Fruit fly (Drosophila melanogaster): ENCODE results near the gene Prosbeta4R2.

Gene Prosbeta4R2

dm6 chr2L:2647620-2648019, 7.6 kb upstream of the Prosbeta4R2 start, which contains the start of the genes CG9962 and CG43851 (continued):
- TF ChIP-seq Dip2 (GFP tag; IDR thresholded peaks at IDR 0.05) (no peak), CG8281 (tag; optimal IDR thresholded peaks at IDR 0.05) (no peak), Nf-YB (GFP tag; optimal IDR thresholded peaks at IDR 0.05) (no peak), CG30020 (tag; optimal IDR thresholded peaks at IDR 0.05) (no peak)

DNA sequence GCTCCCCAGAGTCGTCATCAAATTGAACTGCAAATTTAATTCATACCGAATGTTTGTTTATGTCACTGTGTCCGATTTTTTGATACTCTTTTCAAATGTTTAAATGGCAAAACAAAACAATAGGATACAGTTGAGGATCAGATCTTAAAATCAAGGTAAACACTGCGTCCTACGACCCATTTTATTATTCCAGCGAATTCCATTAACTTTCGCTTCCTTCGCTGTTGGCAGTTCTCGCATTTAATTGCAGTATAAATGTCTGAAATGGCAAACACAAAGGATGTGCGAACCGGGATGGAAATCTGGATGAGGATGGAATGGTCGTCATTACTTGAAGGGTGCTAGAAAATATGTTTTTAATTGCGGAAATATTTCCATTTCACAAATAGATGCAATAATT, 2.9 kb upstream of the Prosbeta4R2 start, which contains the start of gene CG33125:
TSS of gene CG33125 (minus strand) at position 101 of the 400 bp plus-strand sequence.
- no peak for TF ChIP-seq Hr78 (GFP tag; optimal IDR thresholded peaks at IDR 0.05)
- TF ChIP-seq emc (GFP tag; optimal IDR thresholded peaks at IDR 0.05), result no peak
- TF ChIP-seq ems (GFP tag; optimal IDR thresholded peaks at IDR 0.05), result no peak
- no peak for TF ChIP-seq CG10321 (GFP tag; IDR thresholded peaks at IDR 0.05)
- no peak for TF ChIP-seq Sry-δ (GFP tag; optimal IDR thresholded peaks at IDR 0.05)
- TF ChIP-seq Opbp (GFP tag; IDR thresholded peaks at IDR 0.05; ENCODE audit: partially characterized antibody), result no peak
- no peak for TF ChIP-seq da (GFP tag; optimal IDR thresholded peaks at IDR 0.05)
- TF ChIP-seq CG12391 (tag; optimal IDR thresholded peaks at IDR 0.05), result no peak
- no peak for TF ChIP-seq CG14441 (GFP tag; IDR thresholded peaks at IDR 0.05)
- TF ChIP-seq ase (GFP tag; IDR thresholded peaks at IDR 0.05), result no peak
- TF ChIP-seq CG1832 (GFP tag; optimal IDR thresholded peaks at IDR 0.05), result no peak
- no peak for TF ChIP-seq CG11398 (GFP tag; optimal IDR thresholded peaks at IDR 0.05)
- no peak for TF ChIP-seq org-1 (GFP tag; optimal IDR thresholded peaks at IDR 0.05)
- TF ChIP-seq btn (GFP tag; optimal IDR thresholded peaks at IDR 0.05), result no peak
- no peak for TF ChIP-seq tap (tag; optimal IDR thresholded peaks at IDR 0.05)
- no peak for TF ChIP-seq danr (GFP tag; IDR thresholded peaks at IDR 0.05)
- no peak for TF ChIP-seq CG2889 (GFP tag; IDR thresholded peaks at IDR 0.05)
- TF ChIP-seq CG3847 (GFP tag; IDR thresholded peaks at IDR 0.05), result no peak
- no peak for TF ChIP-seq CG7556 (GFP tag; optimal IDR thresholded peaks at IDR 0.05)
- TF ChIP-seq odd (GFP tag; optimal IDR thresholded peaks at IDR 0.05), result no peak

- no peak for TF ChIP-seq shn (GFP tag; optimal IDR thresholded peaks at IDR 0.05)
- TF ChIP-seq vnd (GFP tag; IDR thresholded peaks at IDR 0.05; ENCODE audit: partially characterized antibody), result no peak
- TF ChIP-seq klu (GFP tag; IDR thresholded peaks at IDR 0.05), result no peak
- TF ChIP-seq CG10321 (GFP tag; IDR thresholded peaks at IDR 0.05), result no peak
- TF ChIP-seq CG10959 (GFP tag; IDR thresholded peaks at IDR 0.05), result no peak
Measured at dm6 chr2L:2652746-2653145, 2.4 kb upstream of the Prosbeta4R2 start, which contains the start of gene Prosbeta4R1. Gene Prosbeta4R1 (plus strand): TSS chr2L:2653046.

DNA sequence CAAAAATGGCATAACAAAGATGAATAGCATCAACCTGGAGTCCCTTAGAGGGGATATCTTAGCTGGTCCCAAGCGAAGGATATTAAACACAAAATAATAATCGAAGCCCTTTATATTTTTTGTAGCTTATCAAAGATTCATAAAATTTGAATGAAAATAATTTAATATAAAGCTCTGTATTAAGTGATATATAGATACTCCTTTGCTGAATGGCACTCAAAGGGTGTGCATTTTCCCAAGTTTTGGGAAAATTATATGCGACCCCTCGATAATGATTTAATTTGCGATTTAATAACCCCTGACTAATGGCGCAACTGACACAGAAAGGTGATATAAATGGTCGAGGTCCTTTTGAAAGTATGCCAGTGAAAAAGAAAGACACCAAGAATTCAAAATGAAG, 1.4 kb upstream of the Prosbeta4R2 start, which contains the start of gene Or23a:
TSS of gene Or23a (plus strand) at position 301 of the 400 bp plus-strand sequence.
- TF ChIP-seq toy (GFP tag; IDR thresholded peaks at IDR 0.05) (no peak), CrebB (tag; optimal IDR thresholded peaks at IDR 0.05) (no peak), sens-2 (GFP tag; IDR thresholded peaks at IDR 0.05) (no peak), CG1602 (GFP tag; optimal IDR thresholded peaks at IDR 0.05) (no peak), peb (GFP tag; IDR thresholded peaks at IDR 0.05) (no peak), CG12104 (GFP tag; optimal IDR thresholded peaks at IDR 0.05) (no peak), CG8478 (optimal IDR thresholded peaks at IDR 0.05) (no peak), ro (GFP tag; IDR thresholded peaks at IDR 0.05) (no peak), fru (optimal IDR thresholded peaks at IDR 0.05) (no peak)

- TF ChIP-seq CG16815 (GFP tag; optimal IDR thresholded peaks at IDR 0.05), result no peak
- TF ChIP-seq CG2678 (tag; optimal IDR thresholded peaks at IDR 0.05), result no peak
- no peak for TF ChIP-seq CG4328 (GFP tag; optimal IDR thresholded peaks at IDR 0.05)
- TF ChIP-seq CG6813 (GFP tag; optimal IDR thresholded peaks at IDR 0.05), result no peak
- TF ChIP-seq Opbp (GFP tag; IDR thresholded peaks at IDR 0.05; ENCODE audit: partially characterized antibody), result no peak
- no peak for TF ChIP-seq Meics (GFP tag; optimal IDR thresholded peaks at IDR 0.05)
- TF ChIP-seq NC2α (GFP tag; optimal IDR thresholded peaks at IDR 0.05), result no peak
- TF ChIP-seq lab (GFP tag; optimal IDR thresholded peaks at IDR 0.05), result no peak
- no peak for TF ChIP-seq knrl (GFP tag; IDR thresholded peaks at IDR 0.05; ENCODE audit: partially characterized antibody)
Measured at dm6 chr2L:2664762-2665161, 9.6 kb downstream of the Prosbeta4R2 start, which contains the start of gene Trf4. Gene Trf4 (plus strand): TSS chr2L:2665062.

Data from whole organism, embryonic.